Worm (Caenorhabditis elegans): ENCODE measurements around the gene T25B2.3.

- TF ChIP-seq zim-3 (tag; optimal IDR thresholded peaks at IDR 0.05): no peak
- no peak for TF ChIP-seq atf-7 (tag; optimal IDR thresholded peaks at IDR 0.05)
- no peak for TF ChIP-seq him-1 (tag; optimal IDR thresholded peaks at IDR 0.05)
- TF ChIP-seq dox-1 (GFP tag; IDR thresholded peaks at IDR 0.05): no peak
- no peak for TF ChIP-seq athp-1 (tag; optimal IDR thresholded peaks at IDR 0.05)
- TF ChIP-seq sptf-2 (GFP tag; optimal IDR thresholded peaks at IDR 0.05): no peak
- no peak for TF ChIP-seq unc-62 (GFP tag; optimal IDR thresholded peaks at IDR 0.05)
These were observed 14.0 kb downstream of the T25B2.3 start, which contains the start of gene T13C5.9 for ce11 chrX:6189955-6190354.
